Fruit fly (Drosophila melanogaster) whole organism, embryonic: ENCODE results near the gene CG17118.

ENCODE experiments used
- Ada2b ChIP-seq: fragments of 200-800 bp; sonication (Bioruptor generic); IDR thresholded peaks from 2 replicates; pipeline ENCODE4 v1.3.6; 2022; ENCODE audit warnings: missing biosample characterization, missing genetic modification characterization
- CG10462 ChIP-seq: fragments of 200-800 bp; sonication (Bioruptor generic); optimal IDR thresholded peaks from 2 replicates; lab custom pipeline; 2016; ENCODE audit warnings: missing biosample characterization, missing genetic modification characterization
- CG10543 ChIP-seq: fragments of 200-800 bp; sonication (Bioruptor generic); optimal IDR thresholded peaks from 3 replicates; lab custom pipeline; 2017; ENCODE audit warnings: missing biosample characterization, mild to moderate bottlenecking, missing genetic modification characterization, moderate library complexity
- CG10565 ChIP-seq: fragments of 200-800 bp; sonication (Bioruptor generic); optimal IDR thresholded peaks from 3 replicates; lab custom pipeline; 2016; ENCODE audit warnings: missing biosample characterization, mild to moderate bottlenecking, missing genetic modification characterization
- CG11398 ChIP-seq: fragments of 200-800 bp; sonication (Bioruptor generic); optimal IDR thresholded peaks from 2 replicates; lab custom pipeline; 2016; ENCODE audit warnings: missing biosample characterization, missing genetic modification characterization
- CG11695 ChIP-seq: fragments of 200-800 bp; sonication (Bioruptor generic); IDR thresholded peaks from 3 replicates; pipeline ENCODE4 v1.3.6; 2022; ENCODE audit warnings: missing biosample characterization, missing genetic modification characterization
- CG15073 ChIP-seq: fragments of 200-800 bp; sonication (Bioruptor generic); optimal IDR thresholded peaks from 2 replicates; lab custom pipeline; 2016; ENCODE audit warnings: missing biosample characterization, missing genetic modification characterization
- CG15479 ChIP-seq: fragments of 200-800 bp; sonication (Bioruptor generic); optimal IDR thresholded peaks from 3 replicates; lab custom pipeline; 2019; ENCODE audit warnings: missing biosample characterization, mild to moderate bottlenecking, missing genetic modification characterization, moderate library complexity
- CG16779 ChIP-seq: fragments of 200-800 bp; sonication (Bioruptor generic); IDR thresholded peaks from 2 replicates; pipeline ENCODE4 v1.3.6; 2022; ENCODE audit warnings: missing biosample characterization, missing genetic modification characterization
- CG16815 ChIP-seq: fragments of 200-800 bp; sonication (Bioruptor generic); optimal IDR thresholded peaks from 3 replicates; lab custom pipeline; 2017; ENCODE audit warnings: missing biosample characterization, mild to moderate bottlenecking, missing genetic modification characterization
- CG3163 ChIP-seq: fragments of 200-800 bp; sonication (Bioruptor generic); optimal IDR thresholded peaks from 3 replicates; lab custom pipeline; 2016; ENCODE audit warnings: missing biosample characterization, missing genetic modification characterization
- CG34224 ChIP-seq: fragments of 200-800 bp; sonication (Bioruptor generic); IDR thresholded peaks from 3 replicates; pipeline ENCODE4 v1.3.6; 2022; ENCODE audit warnings: missing biosample characterization, missing genetic modification characterization; ENCODE audit not compliant: partially characterized antibody
- CG34376 ChIP-seq: fragments of 200-800 bp; sonication (Bioruptor generic); optimal IDR thresholded peaks from 2 replicates; lab custom pipeline; 2018; ENCODE audit warnings: missing biosample characterization, mild to moderate bottlenecking, missing genetic modification characterization
- CG34422 ChIP-seq: fragments of 200-800 bp; sonication (Bioruptor generic); IDR thresholded peaks from 3 replicates; pipeline ENCODE4 v1.3.6; 2022; ENCODE audit warnings: missing biosample characterization, missing genetic modification characterization
- CG4617 ChIP-seq: fragments of 200-800 bp; sonication (Bioruptor generic); optimal IDR thresholded peaks from 3 replicates; lab custom pipeline; 2016; ENCODE audit warnings: missing biosample characterization, missing genetic modification characterization, borderline replicate concordance
- CG4820 ChIP-seq: fragments of 200-800 bp; sonication (Bioruptor generic); optimal IDR thresholded peaks from 3 replicates; lab custom pipeline; 2016; ENCODE audit warnings: missing biosample characterization, missing genetic modification characterization
- CG5953 ChIP-seq: fragments of 200-800 bp; sonication (Bioruptor generic); IDR thresholded peaks from 2 replicates; pipeline ENCODE4 v1.3.6; 2022; ENCODE audit warnings: missing biosample characterization, missing genetic modification characterization
- CG7839 ChIP-seq: fragments of 200-800 bp; sonication (Bioruptor generic); optimal IDR thresholded peaks from 3 replicates; lab custom pipeline; 2018; ENCODE audit warnings: missing biosample characterization, mild to moderate bottlenecking, missing genetic modification characterization, moderate library complexity
- CG8944 ChIP-seq: fragments of 200-800 bp; sonication (Bioruptor generic); optimal IDR thresholded peaks from 3 replicates; lab custom pipeline; 2016; ENCODE audit warnings: missing biosample characterization, missing genetic modification characterization
- Camta ChIP-seq: fragments of 200-800 bp; sonication (Bioruptor generic); optimal IDR thresholded peaks from 2 replicates; lab custom pipeline; 2016; ENCODE audit warnings: missing biosample characterization, missing genetic modification characterization
- Dad ChIP-seq: fragments of 200-800 bp; sonication (Bioruptor generic); optimal IDR thresholded peaks from 3 replicates; lab custom pipeline; 2016; ENCODE audit warnings: missing biosample characterization, missing genetic modification characterization
- Doc3 ChIP-seq: fragments of 200-800 bp; sonication (Bioruptor generic); IDR thresholded peaks from 3 replicates; pipeline ENCODE4 v1.3.6; 2022; ENCODE audit warnings: missing biosample characterization, missing genetic modification characterization; ENCODE audit not compliant: partially characterized antibody
- Drgx ChIP-seq: fragments of 200-800 bp; sonication (Bioruptor generic); IDR thresholded peaks from 2 replicates; pipeline ENCODE4 v1.3.6; 2022; ENCODE audit warnings: missing biosample characterization, missing genetic modification characterization
- Eip74EF ChIP-seq, 2 experiments: fragments of 200-800 bp in 1 of 2; fragments of >200 bp in 1 of 2; sonication (Bioruptor generic) in 1 of 2; optimal IDR thresholded peaks; 2 replicates each; lab custom pipeline; 2017 to 2019; ENCODE audit warnings: missing biosample characterization in 2 of 2, missing genetic modification characterization in 2 of 2, mild to moderate bottlenecking in 1 of 2, moderate library complexity in 1 of 2
- HLH4C ChIP-seq: fragments of 200-800 bp; sonication (Bioruptor generic); IDR thresholded peaks from 3 replicates; pipeline ENCODE4 v1.3.6; 2022; ENCODE audit warnings: missing biosample characterization, missing genetic modification characterization; ENCODE audit not compliant: partially characterized antibody
- Hey ChIP-seq: fragments of 200-800 bp; sonication (Bioruptor generic); optimal IDR thresholded peaks from 3 replicates; lab custom pipeline; 2018; ENCODE audit warnings: missing biosample characterization, mild to moderate bottlenecking, missing genetic modification characterization
- Hmr ChIP-seq: fragments of 200-800 bp; sonication (Bioruptor generic); optimal IDR thresholded peaks from 3 replicates; lab custom pipeline; 2017; ENCODE audit warnings: mild to moderate bottlenecking, missing biosample characterization, missing genetic modification reagents, missing genetic modification characterization
- Lim3 ChIP-seq: fragments of 200-800 bp; sonication (Bioruptor generic); IDR thresholded peaks from 2 replicates; pipeline ENCODE4 v1.3.6; 2022; ENCODE audit warnings: missing biosample characterization, missing genetic modification characterization
- MESR4 ChIP-seq: fragments of 200-800 bp; sonication (Bioruptor generic); optimal IDR thresholded peaks from 2 replicates; lab custom pipeline; 2018; ENCODE audit warnings: missing biosample characterization, mild to moderate bottlenecking, missing genetic modification characterization, moderate library complexity
- MTF-1 ChIP-seq: fragments of 200-800 bp; sonication (Bioruptor generic); optimal IDR thresholded peaks from 2 replicates; lab custom pipeline; 2018; ENCODE audit warnings: missing biosample characterization, mild to moderate bottlenecking, missing genetic modification characterization, borderline replicate concordance
- Sry-δ ChIP-seq: fragments of 200-800 bp; sonication (Bioruptor generic); optimal IDR thresholded peaks from 2 replicates; lab custom pipeline; 2016; ENCODE audit warnings: missing biosample characterization, missing genetic modification characterization
- Tbp ChIP-seq: fragments of >200 bp; optimal IDR thresholded peaks from 2 replicates; lab custom pipeline; 2018; ENCODE audit warnings: missing biosample characterization, missing genetic modification characterization
- YL-1 ChIP-seq: fragments of 200-800 bp; sonication (Bioruptor generic); optimal IDR thresholded peaks from 3 replicates; lab custom pipeline; 2017; ENCODE audit warnings: missing biosample characterization, mild to moderate bottlenecking, missing genetic modification characterization
- ash1 ChIP-seq: fragments of 200-800 bp; sonication (Bioruptor generic); optimal IDR thresholded peaks from 2 replicates; lab custom pipeline; 2018; ENCODE audit warnings: missing biosample characterization, mild to moderate bottlenecking, missing genetic modification characterization
- caup ChIP-seq: fragments of 200-800 bp; sonication (Bioruptor generic); optimal IDR thresholded peaks from 3 replicates; lab custom pipeline; 2017; ENCODE audit warnings: missing biosample characterization, mild to moderate bottlenecking, missing genetic modification characterization, moderate library complexity; ENCODE audit not compliant: severe bottlenecking
- cg ChIP-seq: fragments of 200-800 bp; sonication (Bioruptor generic); optimal IDR thresholded peaks from 3 replicates; lab custom pipeline; 2019; ENCODE audit warnings: missing biosample characterization, mild to moderate bottlenecking, missing genetic modification characterization, moderate library complexity
- crp ChIP-seq, 2 experiments: fragments of 200-800 bp; sonication (Bioruptor generic); optimal IDR thresholded peaks; 2 replicates in 1 of 2; 3 replicates in 1 of 2; lab custom pipeline; 2017; ENCODE audit warnings: missing biosample characterization in 2 of 2, missing genetic modification characterization in 2 of 2, mild to moderate bottlenecking in 1 of 2, moderate library complexity in 1 of 2
- cwo ChIP-seq: fragments of 200-800 bp; sonication (Bioruptor generic); optimal IDR thresholded peaks from 3 replicates; lab custom pipeline; 2017; ENCODE audit warnings: missing biosample characterization, missing genetic modification characterization, mild to moderate bottlenecking, moderate library complexity, missing genetic modification reagents
- en ChIP-seq: fragments of 200-800 bp; sonication (Bioruptor generic); optimal IDR thresholded peaks from 2 replicates; lab custom pipeline; 2016; ENCODE audit warnings: missing biosample characterization, missing genetic modification characterization
- gce ChIP-seq: fragments of 200-800 bp; sonication (Bioruptor generic); IDR thresholded peaks from 3 replicates; pipeline ENCODE4 v1.3.6; 2022; ENCODE audit warnings: missing biosample characterization, missing genetic modification characterization
- gsb ChIP-seq: fragments of 200-800 bp; sonication (Bioruptor generic); IDR thresholded peaks from 2 replicates; pipeline ENCODE4 v1.3.6; 2022; ENCODE audit warnings: missing biosample characterization, missing genetic modification characterization
- nom ChIP-seq: fragments of 200-800 bp; sonication (Bioruptor generic); optimal IDR thresholded peaks from 2 replicates; lab custom pipeline; 2017; ENCODE audit warnings: missing biosample characterization, missing genetic modification characterization, mild to moderate bottlenecking, moderate library complexity, missing genetic modification reagents
- pan ChIP-seq, 4 experiments: fragments of >200 bp in 3 of 4; fragments of 200-800 bp in 1 of 4; sonication (Bioruptor generic) in 1 of 4; optimal IDR thresholded peaks in 3 of 4; IDR thresholded peaks in 1 of 4; 2 replicates each; pipeline versions ENCODE4 v1.3.6 to Lab custom; 2017 to 2022; ENCODE audit warnings: missing biosample characterization in 2 of 4, missing genetic modification characterization in 2 of 4, mixed read lengths in 1 of 4
- pita ChIP-seq: fragments of 200-800 bp; sonication (Bioruptor generic); optimal IDR thresholded peaks from 2 replicates; lab custom pipeline; 2017; ENCODE audit warnings: missing biosample characterization, mild to moderate bottlenecking, missing genetic modification characterization
- sisA ChIP-seq: fragments of 200-800 bp; sonication (Bioruptor generic); IDR thresholded peaks from 2 replicates; pipeline ENCODE4 v1.3.6; 2022; ENCODE audit warnings: missing biosample characterization, missing genetic modification characterization
- tap ChIP-seq: fragments of 200-800 bp; optimal IDR thresholded peaks from 3 replicates; lab custom pipeline; 2019; ENCODE audit warnings: missing biosample characterization, mild to moderate bottlenecking, missing genetic modification characterization, moderate library complexity
- unpg ChIP-seq: fragments of 200-800 bp; sonication (Bioruptor generic); optimal IDR thresholded peaks from 3 replicates; lab custom pipeline; 2018; ENCODE audit warnings: missing biosample characterization, mild to moderate bottlenecking, missing genetic modification characterization, moderate library complexity

CG17118 gene

dm6 chr2L:10736993-10737756 lies 7.1 kb downstream of the CG17118 start, which contains the start of the genes Vha16-5 and CG12299 (continued):
- TF ChIP-seq MESR4 (GFP tag; lab: Kevin White, UChicago) (peak; percentile 84), CG34224 (GFP tag; lab: Robert Waterston, UW) (peak; percentile 80), tap (tag; lab: Kevin White, UChicago) (no peak), CG11695 (peak; percentile 29; the same call in 1 of the 3 replicates), CG7839 (no peak), crp (GFP tag; optimal IDR thresholded peaks at IDR 0.05; lab: Kevin White, UChicago) (peak in 1 of 2 experiments; percentile 57), sisA (GFP tag; lab: Robert Waterston, UW) (peak; percentile 93), CG8944 (GFP tag; lab: Kevin White, UChicago) (peak; percentile 82), CG10565 (GFP tag; lab: Kevin White, UChicago) (no peak), Doc3 (peak; percentile 47; the same call in 1 of the 3 replicates), caup (GFP tag; lab: Kevin White, UChicago) (peak; percentile 63), Drgx (GFP tag; lab: Robert Waterston, UW) (peak; percentile 68), en (peak; percentile 65), Hmr (no peak), CG15479 (GFP tag; lab: Kevin White, UChicago) (no peak), HLH4C (GFP tag; lab: Robert Waterston, UW) (peak; percentile 85), CG11398 (GFP tag; lab: Kevin White, UChicago) (peak; percentile 79), Tbp (GFP tag; lab: Kevin White, UChicago) (no peak), Lim3 (peak; percentile 47; the same call in 1 of the 2 replicates), YL-1 (GFP tag; lab: Kevin White, UChicago) (no peak), CG4820 (GFP tag; lab: Kevin White, UChicago) (peak; percentile 82), CG4617 (GFP tag; lab: Kevin White, UChicago) (peak; percentile 78), Sry-δ (peak; percentile 71), unpg (GFP tag; lab: Kevin White, UChicago) (peak; percentile 78), CG34376 (GFP tag; lab: Kevin White, UChicago) (peak; percentile 44), cwo (GFP tag; lab: Kevin White, UChicago) (no peak), MTF-1 (GFP tag; lab: Kevin White, UChicago) (no peak), pita (no peak), CG3163 (GFP tag; lab: Kevin White, UChicago) (peak; percentile 77), CG10543 (peak; percentile 43), CG5953 (GFP tag; lab: Robert Waterston, UW) (peak; percentile 86), CG16779 (GFP tag; lab: Robert Waterston, UW) (peak; percentile 86), CG15073 (GFP tag; lab: Kevin White, UChicago) (no peak), Dad (GFP tag; lab: Kevin White, UChicago) (peak; percentile 94), Ada2b (GFP tag; lab: Robert Waterston, UW) (peak; percentile 90), pan (optimal IDR thresholded peaks at IDR 0.05; lab: Kevin White, UChicago) (no peak), pan (GFP tag; optimal IDR thresholded peaks at IDR 0.05 in 1 of 2, IDR thresholded peaks at IDR 0.05 in 1 of 2) (peak in 1 of 2 experiments; percentile 88), ash1 (GFP tag; lab: Kevin White, UChicago) (no peak), CG34422 (peak; percentile 94), CG10462 (GFP tag; lab: Kevin White, UChicago) (peak; percentile 70), Eip74EF (GFP tag; optimal IDR thresholded peaks at IDR 0.05; lab: Kevin White, UChicago) (no peak), gsb (GFP tag; lab: Robert Waterston, UW) (peak; percentile 73), nom (GFP tag; lab: Kevin White, UChicago) (no peak), cg (GFP tag; lab: Kevin White, UChicago) (no peak), gce (no peak), CG16815 (GFP tag; lab: Kevin White, UChicago) (peak; percentile 76), Hey (tag; lab: Kevin White, UChicago) (no peak), Camta (no peak)
